Worm (Caenorhabditis elegans) whole organism, mixed stage, embryonic: Measurements from ENCODE around the gene pitr-5.

Source experiments
- ceh-43 ChIP-seq: fragments of 200-800 bp; sonication (Bioruptor generic); optimal IDR thresholded peaks from 2 replicates; lab custom pipeline; 2018; ENCODE audit warnings: mild to moderate bottlenecking, missing genetic modification characterization, moderate library complexity, missing compliant biosample characterization
- ces-1 ChIP-seq: fragments of 150-350 bp; optimal IDR thresholded peaks from 2 replicates; lab custom pipeline; 2014; ENCODE audit warnings: missing biosample characterization, missing genetic modification reagents, missing genetic modification characterization
- elt-3 ChIP-seq: fragments of 150-350 bp; optimal IDR thresholded peaks from 2 replicates; lab custom pipeline; 2014; ENCODE audit warnings: missing biosample characterization, missing genetic modification characterization
- flh-1 ChIP-seq: fragments of 200-800 bp; sonication (Bioruptor generic); optimal IDR thresholded peaks from 2 replicates; lab custom pipeline; 2018; ENCODE audit warnings: mild to moderate bottlenecking, missing genetic modification characterization, moderate library complexity, missing compliant biosample characterization
- ham-2 ChIP-seq: fragments of 200-800 bp; sonication (Bioruptor generic); optimal IDR thresholded peaks from 2 replicates; lab custom pipeline; 2018; ENCODE audit warnings: mild to moderate bottlenecking, missing genetic modification characterization, missing compliant biosample characterization
- lin-32 ChIP-seq: fragments of 200-800 bp; sonication (Bioruptor generic); optimal IDR thresholded peaks from 2 replicates; lab custom pipeline; 2018; ENCODE audit warnings: mild to moderate bottlenecking, missing genetic modification characterization, missing compliant biosample characterization
- lsy-2 ChIP-seq: fragments of 150-350 bp; optimal IDR thresholded peaks from 2 replicates; lab custom pipeline; 2014; ENCODE audit warnings: missing biosample characterization, missing genetic modification characterization
- nhr-12 ChIP-seq: fragments of 150-350 bp; optimal IDR thresholded peaks from 2 replicates; lab custom pipeline; 2014; ENCODE audit warnings: missing biosample characterization, missing genetic modification characterization
- nhr-2 ChIP-seq: fragments of 150-350 bp; optimal IDR thresholded peaks from 2 replicates; lab custom pipeline; 2014; ENCODE audit warnings: missing biosample characterization, missing genetic modification characterization
- nhr-237 ChIP-seq: fragments of 150-350 bp; optimal IDR thresholded peaks from 2 replicates; lab custom pipeline; 2014; ENCODE audit warnings: missing biosample characterization, missing genetic modification characterization
- snpc-4 ChIP-seq: fragments of 150-350 bp; optimal IDR thresholded peaks from 2 replicates; lab custom pipeline; 2014; ENCODE audit warnings: missing biosample characterization, missing genetic modification characterization
- unc-39 ChIP-seq: fragments of 150-350 bp; optimal IDR thresholded peaks from 2 replicates; lab custom pipeline; 2014; ENCODE audit warnings: missing biosample characterization, missing genetic modification characterization
- unc-62 ChIP-seq: fragments of 150-350 bp; optimal IDR thresholded peaks from 2 replicates; lab custom pipeline; 2014; ENCODE audit warnings: missing biosample characterization, missing genetic modification reagents, missing genetic modification characterization

DNA sequence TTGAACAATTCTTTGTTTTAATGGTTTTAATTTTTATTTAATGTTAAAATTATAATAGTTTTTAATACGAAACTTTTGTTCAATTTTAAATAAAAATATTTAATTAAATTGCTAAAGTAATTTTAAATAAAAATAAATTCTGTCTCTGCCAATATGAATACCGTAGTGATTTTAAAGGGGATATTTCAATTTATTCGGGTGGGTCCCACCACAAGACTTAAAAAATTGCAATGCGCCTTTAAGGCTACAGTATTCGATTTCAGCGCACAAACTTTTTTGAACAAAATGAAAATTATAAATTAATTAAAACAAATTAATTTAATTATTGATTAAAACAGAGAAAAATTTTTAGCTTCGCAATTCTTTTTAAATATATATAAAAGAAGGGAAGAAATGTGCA, 14.4 kb downstream of the pitr-5 start:
- TF ChIP-seq nhr-12 (tag; lab: Kevin White, UChicago) (no peak), unc-39 (no peak), nhr-237 (tag; lab: Kevin White, UChicago) (no peak), ham-2 (no peak), unc-62 (GFP tag; lab: Kevin White, UChicago) (no peak), lin-32 (GFP tag; lab: Kevin White, UChicago) (no peak), lsy-2 (no peak), ces-1 (no peak), snpc-4 (tag; lab: Kevin White, UChicago) (no peak), flh-1 (GFP tag; lab: Kevin White, UChicago) (no peak), ceh-43 (GFP tag; lab: Kevin White, UChicago) (no peak), nhr-2 (tag; lab: Kevin White, UChicago) (no peak), elt-3 (tag; lab: Kevin White, UChicago) (no peak)
